Worm (Caenorhabditis elegans): ENCODE measurements around the gene flp-16.

The flp-16 gene

ce11 chrII:13195706-13196417 is 39.2 kb upstream of the flp-16 start:
- TF ChIP-seq ceh-48 (tag; optimal IDR thresholded peaks at IDR 0.05), result no peak
- TF ChIP-seq sox-2 (GFP tag; IDR thresholded peaks at IDR 0.05), result no peak
- TF ChIP-seq hlh-30 (tag; optimal IDR thresholded peaks at IDR 0.05; ENCODE audit: insufficient read depth), result no peak
- no peak for TF ChIP-seq fkh-6 (tag; optimal IDR thresholded peaks at IDR 0.05)
- TF ChIP-seq fkh-10 (GFP tag; optimal IDR thresholded peaks at IDR 0.05), result no peak
- no peak for TF ChIP-seq dmd-4 (tag; optimal IDR thresholded peaks at IDR 0.05; ENCODE audit: borderline replicate concordance)
- no peak for TF ChIP-seq tbx-7 (tag; optimal IDR thresholded peaks at IDR 0.05)
- TF ChIP-seq sox-4 (tag; optimal IDR thresholded peaks at IDR 0.05), result no peak
- TF ChIP-seq ceh-14 (tag; optimal IDR thresholded peaks at IDR 0.05), result no peak
- TF ChIP-seq ceh-30 (tag; optimal IDR thresholded peaks at IDR 0.05), result no peak
- TF ChIP-seq fax-1 (tag; optimal IDR thresholded peaks at IDR 0.05), result no peak
- no peak for TF ChIP-seq T23F11.4 (GFP tag; optimal IDR thresholded peaks at IDR 0.05)
- no peak for TF ChIP-seq hlh-6 (tag; optimal IDR thresholded peaks at IDR 0.05)

- no peak for TF ChIP-seq odd-2 (tag; optimal IDR thresholded peaks at IDR 0.05)
- TF ChIP-seq nfya-1 (tag; optimal IDR thresholded peaks at IDR 0.05), result no peak
- TF ChIP-seq dve-1 (tag; optimal IDR thresholded peaks at IDR 0.05), result no peak
- TF ChIP-seq unc-55 (GFP tag; optimal IDR thresholded peaks at IDR 0.05), result no peak
- no peak for TF ChIP-seq syd-9 (tag; optimal IDR thresholded peaks at IDR 0.05)
- no peak for TF ChIP-seq ets-4 (tag; optimal IDR thresholded peaks at IDR 0.05)
- TF ChIP-seq ref-2 (tag; optimal IDR thresholded peaks at IDR 0.05), result no peak
- no peak for TF ChIP-seq F13H6.1 (tag; optimal IDR thresholded peaks at IDR 0.05)
- TF ChIP-seq K09A11.1 (tag; optimal IDR thresholded peaks at IDR 0.05; ENCODE audit: insufficient read depth), result no peak
- TF ChIP-seq lin-11 (tag; optimal IDR thresholded peaks at IDR 0.05), result no peak
- no peak for TF ChIP-seq gmeb-2 (tag; optimal IDR thresholded peaks at IDR 0.05)
- no peak for TF ChIP-seq pros-1 (tag; optimal IDR thresholded peaks at IDR 0.05)
- TF ChIP-seq ceh-14 (tag; optimal IDR thresholded peaks at IDR 0.05), result no peak
- TF ChIP-seq fkh-10 (GFP tag; optimal IDR thresholded peaks at IDR 0.05), result no peak
- no peak for TF ChIP-seq mec-3 (tag; optimal IDR thresholded peaks at IDR 0.05; ENCODE audit: borderline replicate concordance)
- no peak for TF ChIP-seq tbx-7 (tag; optimal IDR thresholded peaks at IDR 0.05)
- TF ChIP-seq ceh-2 (tag; optimal IDR thresholded peaks at IDR 0.05), result no peak
- TF ChIP-seq fkh-6 (tag; optimal IDR thresholded peaks at IDR 0.05), result no peak
- TF ChIP-seq nhr-11 (tag; optimal IDR thresholded peaks at IDR 0.05), result no peak
- no peak for TF ChIP-seq sox-2 (GFP tag; IDR thresholded peaks at IDR 0.05)
These were observed 38.3 kb upstream of the flp-16 start for ce11 chrII:13196689-13197280.

ce11 chrII:13198845-13199244 is 36.3 kb upstream of the flp-16 start:
- TF ChIP-seq ceh-34 (tag; optimal IDR thresholded peaks at IDR 0.05), result no peak
- TF ChIP-seq ceh-6 (GFP tag; optimal IDR thresholded peaks at IDR 0.05), result no peak
- TF ChIP-seq C08G9.2 (tag; optimal IDR thresholded peaks at IDR 0.05), result no peak
- peak; percentile 35 for TF ChIP-seq ceh-31 (tag; optimal IDR thresholded peaks at IDR 0.05)
- peak; percentile 40 for TF ChIP-seq tbx-2 (tag; optimal IDR thresholded peaks at IDR 0.05)
- TF ChIP-seq madf-2 (tag; optimal IDR thresholded peaks at IDR 0.05), result no peak
- TF ChIP-seq elt-2 (tag; optimal IDR thresholded peaks at IDR 0.05), result no peak
- no peak for TF ChIP-seq npax-4 (tag; optimal IDR thresholded peaks at IDR 0.05)
